Fruit fly (Drosophila melanogaster): ENCODE results near the gene Tomosyn.
A peak's percentile ranks its signal among the peaks of the same experiment; 100 is the strongest.

The Tomosyn gene

dm6 chrX:12600802-12601793, 30.3 kb upstream of the Tomosyn start:
- TF ChIP-seq Hr96 (GFP tag; optimal IDR thresholded peaks at IDR 0.05) = no peak
- peak; percentile 14 for TF ChIP-seq tj (GFP tag; optimal IDR thresholded peaks at IDR 0.05)
- no peak for TF ChIP-seq cnc (optimal IDR thresholded peaks at IDR 0.05)
- peak; percentile 49 for TF ChIP-seq CG7101 (tag; optimal IDR thresholded peaks at IDR 0.05)
- peak; percentile 80 for TF ChIP-seq pad (GFP tag; optimal IDR thresholded peaks at IDR 0.05)
- TF ChIP-seq CG33017 (tag; optimal IDR thresholded peaks at IDR 0.05) = peak; percentile 23
- peak; percentile 56 for TF ChIP-seq cic (GFP tag; optimal IDR thresholded peaks at IDR 0.05)
- no peak for TF ChIP-seq toe (GFP tag; optimal IDR thresholded peaks at IDR 0.05)
- no peak for TF ChIP-seq kay (GFP tag; ENCODE audit: borderline replicate concordance)
- TF ChIP-seq CG12768 (GFP tag; optimal IDR thresholded peaks at IDR 0.05) = peak; percentile 25
- TF ChIP-seq CG14711 (tag; optimal IDR thresholded peaks at IDR 0.05) = peak; percentile 3
- TF ChIP-seq Mnt (GFP tag; optimal IDR thresholded peaks at IDR 0.05) = peak; percentile 15
- TF ChIP-seq CG11617 (GFP tag; optimal IDR thresholded peaks at IDR 0.05) = peak; percentile 18

dm6 chrX:12611536-12612458, 19.6 kb upstream of the Tomosyn start, which contains the start of the genes CG1463 and Fpgs1:
TSS of gene CG1463 (minus strand) at chrX:12611667.
TSS of gene Fpgs1 (plus strand) at chrX:12611867.
- peak; percentile 6 for TF ChIP-seq Crg-1 (GFP tag; optimal IDR thresholded peaks at IDR 0.05)
- no peak for TF ChIP-seq CG33017 (tag; optimal IDR thresholded peaks at IDR 0.05)
- peak; percentile 70 for TF ChIP-seq tj (GFP tag; optimal IDR thresholded peaks at IDR 0.05)
- TF ChIP-seq CG1620 (GFP tag; optimal IDR thresholded peaks at IDR 0.05) = peak; percentile 28
- TF ChIP-seq CG11617 (GFP tag; optimal IDR thresholded peaks at IDR 0.05) = peak; percentile 88
- no peak for TF ChIP-seq cic (GFP tag; optimal IDR thresholded peaks at IDR 0.05)
- peak; percentile 72 for TF ChIP-seq CG7101 (tag; optimal IDR thresholded peaks at IDR 0.05)
- TF ChIP-seq bab1 (GFP tag; optimal IDR thresholded peaks at IDR 0.05) = peak; percentile 72
- no peak for TF ChIP-seq CG7045 (GFP tag; optimal IDR thresholded peaks at IDR 0.05)
- TF ChIP-seq ovo (GFP tag; optimal IDR thresholded peaks at IDR 0.05) = peak; percentile 59
- TF ChIP-seq CG5204 (GFP tag; optimal IDR thresholded peaks at IDR 0.05) = no peak
- peak; percentile 98 for TF ChIP-seq Mnt (GFP tag; optimal IDR thresholded peaks at IDR 0.05)
- TF ChIP-seq Clk (GFP tag; optimal IDR thresholded peaks at IDR 0.05) = no peak
- TF ChIP-seq toe (GFP tag; optimal IDR thresholded peaks at IDR 0.05) = no peak
- TF ChIP-seq pad (GFP tag; optimal IDR thresholded peaks at IDR 0.05) = peak; percentile 47
- no peak for TF ChIP-seq cnc (optimal IDR thresholded peaks at IDR 0.05)
- no peak for TF ChIP-seq CG12768 (GFP tag; optimal IDR thresholded peaks at IDR 0.05)
- no peak for TF ChIP-seq Hr96 (GFP tag; optimal IDR thresholded peaks at IDR 0.05)
- TF ChIP-seq CG14711 (tag; optimal IDR thresholded peaks at IDR 0.05) = peak; percentile 59

dm6 chrX:12613248-12613805, 18.1 kb upstream of the Tomosyn start:
- TF ChIP-seq Clk (GFP tag; optimal IDR thresholded peaks at IDR 0.05) (no peak), kay (GFP tag; ENCODE audit: borderline replicate concordance) (no peak), Mnt (GFP tag; optimal IDR thresholded peaks at IDR 0.05) (no peak), CG12768 (GFP tag; optimal IDR thresholded peaks at IDR 0.05) (no peak), Hr96 (GFP tag; optimal IDR thresholded peaks at IDR 0.05) (no peak), Crg-1 (GFP tag; optimal IDR thresholded peaks at IDR 0.05) (no peak), CG11617 (GFP tag; optimal IDR thresholded peaks at IDR 0.05) (no peak), cic (GFP tag; optimal IDR thresholded peaks at IDR 0.05) (no peak)

dm6 chrX:12615752-12616366, 15.5 kb upstream of the Tomosyn start, which contains the start of gene CG11085:
TSS of gene CG11085 (plus strand) at chrX:12616316.
- TF ChIP-seq toe (GFP tag; optimal IDR thresholded peaks at IDR 0.05) (no peak), CG14711 (tag; optimal IDR thresholded peaks at IDR 0.05) (no peak), CG7101 (tag; optimal IDR thresholded peaks at IDR 0.05) (no peak), CG11617 (GFP tag; optimal IDR thresholded peaks at IDR 0.05) (no peak), CG33017 (tag; optimal IDR thresholded peaks at IDR 0.05) (no peak), bab1 (GFP tag; optimal IDR thresholded peaks at IDR 0.05) (no peak), Clk (GFP tag; optimal IDR thresholded peaks at IDR 0.05) (no peak), CG1620 (GFP tag; optimal IDR thresholded peaks at IDR 0.05) (no peak), cnc (optimal IDR thresholded peaks at IDR 0.05) (no peak), tj (GFP tag; optimal IDR thresholded peaks at IDR 0.05) (no peak), Hr96 (GFP tag; optimal IDR thresholded peaks at IDR 0.05) (no peak), Mnt (GFP tag; optimal IDR thresholded peaks at IDR 0.05) (no peak), CG7045 (GFP tag; optimal IDR thresholded peaks at IDR 0.05) (no peak)

- TF ChIP-seq CG14711 (tag; optimal IDR thresholded peaks at IDR 0.05) (no peak), CG12768 (GFP tag; optimal IDR thresholded peaks at IDR 0.05) (no peak), CG5204 (GFP tag; optimal IDR thresholded peaks at IDR 0.05) (no peak), CG7101 (tag; optimal IDR thresholded peaks at IDR 0.05) (no peak), kay (GFP tag; ENCODE audit: borderline replicate concordance) (no peak), CG11617 (GFP tag; optimal IDR thresholded peaks at IDR 0.05) (no peak), ovo (GFP tag; optimal IDR thresholded peaks at IDR 0.05) (no peak), CG7045 (GFP tag; optimal IDR thresholded peaks at IDR 0.05) (no peak), Clk (GFP tag; optimal IDR thresholded peaks at IDR 0.05) (no peak), Mnt (GFP tag; optimal IDR thresholded peaks at IDR 0.05) (no peak), CG33017 (tag; optimal IDR thresholded peaks at IDR 0.05) (no peak), cic (GFP tag; optimal IDR thresholded peaks at IDR 0.05) (no peak), CG1620 (GFP tag; optimal IDR thresholded peaks at IDR 0.05) (no peak), bab1 (GFP tag; optimal IDR thresholded peaks at IDR 0.05) (no peak), cnc (optimal IDR thresholded peaks at IDR 0.05) (no peak), tj (GFP tag; optimal IDR thresholded peaks at IDR 0.05) (no peak), toe (GFP tag; optimal IDR thresholded peaks at IDR 0.05) (no peak), Crg-1 (GFP tag; optimal IDR thresholded peaks at IDR 0.05) (no peak)
Measured at dm6 chrX:12621640-12622039, 9.8 kb upstream of the Tomosyn start.

Measured in whole organism, adult.